Fruit fly (Drosophila melanogaster) whole organism, adult: ENCODE measurements around the gene CG11035.

Experiments
- CG11617 ChIP-seq: fragments of 200-800 bp; sonication (Bioruptor generic); optimal IDR thresholded peaks from 2 replicates; lab custom pipeline; 2017; ENCODE audit warnings: mild to moderate bottlenecking, missing biosample characterization, missing genetic modification reagents, missing genetic modification characterization
- CG14711 ChIP-seq: fragments of 200-800 bp; sonication (Bioruptor generic); optimal IDR thresholded peaks from 2 replicates; lab custom pipeline; 2018; ENCODE audit warnings: missing biosample characterization, mild to moderate bottlenecking, missing genetic modification characterization, moderate library complexity
- CG1620 ChIP-seq: fragments of 200-800 bp; sonication (Bioruptor generic); optimal IDR thresholded peaks from 2 replicates; lab custom pipeline; 2016; ENCODE audit warnings: missing biosample characterization, missing genetic modification characterization
- CG33017 ChIP-seq: fragments of 200-800 bp; sonication (Bioruptor generic); optimal IDR thresholded peaks from 2 replicates; lab custom pipeline; 2018; ENCODE audit warnings: missing biosample characterization, mild to moderate bottlenecking, missing genetic modification characterization, moderate library complexity
- CG5204 ChIP-seq: fragments of 200-800 bp; sonication (Bioruptor generic); optimal IDR thresholded peaks from 2 replicates; lab custom pipeline; 2016; ENCODE audit warnings: missing biosample characterization, missing genetic modification characterization
- Mnt ChIP-seq: fragments of 200-800 bp; sonication (Bioruptor generic); optimal IDR thresholded peaks from 2 replicates; lab custom pipeline; 2016; ENCODE audit warnings: missing biosample characterization, mild to moderate bottlenecking, missing genetic modification characterization
- cic ChIP-seq: fragments of 200-800 bp; sonication (Bioruptor generic); optimal IDR thresholded peaks from 2 replicates; lab custom pipeline; 2017; ENCODE audit warnings: missing biosample characterization, mild to moderate bottlenecking, missing genetic modification characterization, moderate library complexity
- kay ChIP-seq: fragments of 200-800 bp; sonication (Bioruptor generic); peaks from one replicate; lab custom pipeline; 2016; ENCODE audit warnings: missing biosample characterization, missing genetic modification characterization, borderline replicate concordance
- ovo ChIP-seq: fragments of 200-800 bp; sonication (Bioruptor generic); optimal IDR thresholded peaks from 2 replicates; lab custom pipeline; 2016; ENCODE audit warnings: missing biosample characterization, missing genetic modification characterization
- pad ChIP-seq: fragments of 200-800 bp; sonication (Bioruptor generic); optimal IDR thresholded peaks from 3 replicates; lab custom pipeline; 2017; ENCODE audit warnings: missing biosample characterization, missing genetic modification characterization, mild to moderate bottlenecking, moderate library complexity, missing genetic modification reagents

DNA sequence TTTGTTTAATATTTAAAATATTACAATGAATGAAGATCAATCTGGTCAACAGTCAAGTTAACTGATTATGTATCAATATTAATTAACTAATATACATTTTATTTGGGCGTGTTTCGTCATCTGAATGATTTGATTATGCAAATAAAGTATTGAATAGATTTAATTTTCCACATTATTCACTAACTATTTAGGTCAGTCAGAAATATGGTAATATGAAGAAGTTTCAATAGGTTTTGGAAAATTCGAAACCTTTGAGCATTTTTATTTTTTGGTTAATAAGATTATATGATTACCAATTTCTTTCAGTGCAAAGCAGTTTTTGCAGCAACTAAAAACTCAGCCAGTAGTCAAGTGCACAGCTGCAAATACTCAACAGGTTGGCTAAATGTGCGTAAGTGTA, 40.7 kb downstream of the CG11035 start:
- TF ChIP-seq pad (no peak), CG33017 (tag; lab: Kevin White, UChicago) (no peak), CG5204 (GFP tag; lab: Kevin White, UChicago) (no peak), ovo (GFP tag; lab: Kevin White, UChicago) (no peak), kay (GFP tag; lab: Kevin White, UChicago) (no peak), CG1620 (no peak), Mnt (GFP tag; lab: Kevin White, UChicago) (no peak), cic (no peak), CG11617 (GFP tag; lab: Kevin White, UChicago) (no peak), CG14711 (tag; lab: Kevin White, UChicago) (no peak)
